Worm (Caenorhabditis elegans) whole organism, early embryonic: ENCODE results near the gene his-59.

Source experiments
- ama-1 ChIP-seq: fragments of 150-350 bp; optimal IDR thresholded peaks from 2 replicates; lab custom pipeline; 2014
- ceh-13 ChIP-seq: fragments of 200-800 bp; sonication (Bioruptor generic); optimal IDR thresholded peaks from 2 replicates; lab custom pipeline; 2018; ENCODE audit warnings: mild to moderate bottlenecking, missing genetic modification characterization, missing compliant biosample characterization
- flt-1 ChIP-seq: fragments of 200-800 bp; sonication (Bioruptor generic); IDR thresholded peaks from 2 replicates; pipeline ENCODE4 v1.3.6; 2022; ENCODE audit warnings: missing genetic modification characterization, missing compliant biosample characterization
- hmg-4 ChIP-seq: fragments of 200-800 bp; sonication (Bioruptor generic); optimal IDR thresholded peaks from 2 replicates; lab custom pipeline; 2018; ENCODE audit warnings: mild to moderate bottlenecking, missing genetic modification characterization, missing compliant biosample characterization

DNA sequence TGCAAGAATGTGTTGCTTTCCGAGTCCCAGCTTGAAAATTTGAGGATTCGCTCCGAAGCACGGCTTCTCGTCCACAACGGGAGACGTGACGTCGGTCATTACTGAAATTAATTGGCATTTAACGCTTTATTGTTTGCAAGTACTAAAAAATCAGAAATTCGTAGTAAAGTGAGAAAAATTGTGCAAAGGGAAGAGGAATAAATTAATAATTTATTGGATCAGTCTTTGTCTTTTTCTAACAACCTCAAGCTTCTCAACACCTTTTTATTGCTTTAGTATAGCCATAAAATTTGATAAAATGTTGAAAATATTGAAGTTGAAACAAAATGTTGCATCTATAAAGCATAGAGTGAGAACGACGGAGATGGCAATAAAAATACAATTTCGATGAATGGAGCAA, 36.7 kb upstream of the his-59 start, which contains the start of gene tes-1:
- TF ChIP-seq flt-1 (GFP tag; lab: Robert Waterston, UW) (no peak), ama-1 (lab: Kevin White, UChicago) (no peak), ceh-13 (GFP tag; lab: Kevin White, UChicago) (no peak), hmg-4 (no peak)
